Worm (Caenorhabditis elegans): ENCODE results near the gene Y105C5B.3.

DNA sequence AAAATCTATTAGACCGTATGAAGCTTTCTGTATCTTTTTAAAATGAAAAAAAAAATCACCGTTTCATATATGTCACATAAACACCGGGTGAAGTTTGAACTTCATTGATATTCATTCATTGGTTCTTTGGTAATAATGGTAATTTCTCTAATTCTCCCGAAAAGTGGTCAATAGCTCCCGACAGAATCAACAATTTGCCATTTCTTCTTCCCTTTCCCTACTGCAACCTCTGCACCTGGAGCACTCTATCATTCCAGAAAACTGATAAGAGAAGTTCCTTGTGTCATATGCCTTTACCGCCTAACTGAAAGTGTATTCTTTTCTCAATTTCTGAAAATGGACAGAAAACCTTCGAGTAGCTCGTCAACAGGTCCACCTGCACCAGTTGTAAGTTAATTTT, 34.4 kb upstream of the Y105C5B.3 start, which contains the start of gene Y105C5A.24:
- TF ChIP-seq snpc-4 (tag; optimal IDR thresholded peaks at IDR 0.05) (no peak), pha-4 (tag; optimal IDR thresholded peaks at IDR 0.05) (no peak), nhr-237 (tag; optimal IDR thresholded peaks at IDR 0.05) (no peak), flh-1 (GFP tag; optimal IDR thresholded peaks at IDR 0.05) (no peak), unc-39 (tag; optimal IDR thresholded peaks at IDR 0.05) (no peak)

All from whole organism, mixed stage, embryonic.